Worm (Caenorhabditis elegans) whole organism, L1 larva: ENCODE measurements around the gene rnf-113.

Experiments
- C34B4.2 ChIP-seq: sonication (generic microtip); optimal IDR thresholded peaks from 2 replicates; lab custom pipeline; 2017; ENCODE audit warnings: mild to moderate bottlenecking, missing genetic modification characterization, missing compliant biosample characterization
- alr-1 ChIP-seq: fragments of 200-800 bp; sonication (Bioruptor generic); optimal IDR thresholded peaks from 2 replicates; lab custom pipeline; 2018; ENCODE audit warnings: borderline replicate concordance, mild to moderate bottlenecking, missing genetic modification characterization, missing compliant biosample characterization
- aly-2 ChIP-seq: fragments of 150-350 bp; optimal IDR thresholded peaks from 2 replicates; lab custom pipeline; 2014; ENCODE audit warnings: missing biosample characterization, missing genetic modification characterization
- dpl-1 ChIP-seq, 3 experiments: fragments of 150-350 bp in 2 of 3; sonication (generic microtip) in 1 of 3; optimal IDR thresholded peaks; 2 replicates each; lab custom pipeline; 2014 to 2017; ENCODE audit warnings: missing biosample characterization in 3 of 3, missing genetic modification characterization in 3 of 3, missing genetic modification reagents in 3 of 3
- egl-27 ChIP-seq, 2 experiments: fragments of 150-350 bp in 1 of 2; sonication (generic microtip); optimal IDR thresholded peaks; 3 replicates each; lab custom pipeline; 2017 to 2018; ENCODE audit warnings: missing biosample characterization in 2 of 2, missing genetic modification characterization in 2 of 2, missing genetic modification reagents in 2 of 2
- fkh-10 ChIP-seq: sonication (generic microtip); optimal IDR thresholded peaks from 2 replicates; lab custom pipeline; 2017; ENCODE audit warnings: missing biosample characterization, missing genetic modification reagents, missing genetic modification characterization
- nhr-11 ChIP-seq: fragments of 150-350 bp; optimal IDR thresholded peaks from 2 replicates; lab custom pipeline; 2014; ENCODE audit warnings: missing biosample characterization, missing genetic modification characterization
- nhr-84 ChIP-seq: sonication (generic microtip); optimal IDR thresholded peaks from 2 replicates; lab custom pipeline; 2017; ENCODE audit warnings: missing biosample characterization, missing genetic modification characterization
- nhr-85 ChIP-seq: sonication (generic microtip); peaks from one replicate; lab custom pipeline; 2016; ENCODE audit warnings: missing genetic modification characterization, inconsistent platforms, missing compliant biosample characterization
- skn-1 ChIP-seq: fragments of 150-350 bp; optimal IDR thresholded peaks from 2 replicates; lab custom pipeline; 2014; ENCODE audit warnings: missing biosample characterization, missing genetic modification characterization
- sup-37 ChIP-seq: fragments of 200-800 bp; sonication (Bioruptor generic); optimal IDR thresholded peaks from 2 replicates; lab custom pipeline; 2018; ENCODE audit warnings: mild to moderate bottlenecking, missing genetic modification characterization, missing compliant biosample characterization
- vab-15 ChIP-seq: sonication (generic microtip); optimal IDR thresholded peaks from 2 replicates; lab custom pipeline; 2017; ENCODE audit warnings: missing genotype, mild to moderate bottlenecking, missing genetic modification characterization, missing compliant biosample characterization
- xbp-1 ChIP-seq: sonication (generic microtip); optimal IDR thresholded peaks from 2 replicates; lab custom pipeline; 2016; ENCODE audit warnings: missing genetic modification characterization, missing compliant biosample characterization
- ztf-11 ChIP-seq, 2 experiments: sonication (generic microtip); optimal IDR thresholded peaks; 2 replicates each; lab custom pipeline; 2016 to 2017; ENCODE audit warnings: missing genetic modification characterization in 2 of 2, missing biosample characterization in 1 of 2, missing compliant biosample characterization in 1 of 2

DNA sequence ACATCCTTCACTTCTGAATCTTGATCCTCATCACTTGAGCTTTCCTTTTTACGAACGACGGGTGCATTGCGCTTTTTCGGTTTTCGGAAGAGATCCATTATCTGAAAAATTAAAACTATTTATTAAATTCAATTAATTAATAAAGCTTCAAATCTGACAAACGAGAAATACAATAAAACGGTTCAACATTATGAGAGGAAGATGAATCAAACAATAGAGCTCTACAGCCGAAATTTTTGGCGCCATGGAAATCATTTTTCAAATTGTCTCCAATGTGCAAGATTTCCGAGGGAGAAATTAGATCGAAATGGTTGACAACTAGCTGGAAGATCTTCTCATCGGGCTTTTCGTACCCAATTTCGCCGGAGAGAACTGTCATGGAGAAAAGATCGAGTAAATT lies at the start of gene rnf-113:
- no peak for TF ChIP-seq skn-1 (tag; lab: Kevin White, UChicago)
- TF ChIP-seq sup-37 (GFP tag; lab: Kevin White, UChicago), result no peak
- no peak for TF ChIP-seq egl-27 (tag; optimal IDR thresholded peaks at IDR 0.05; lab: Kevin White, UChicago)
- no peak for TF ChIP-seq vab-15 (tag; lab: Kevin White, UChicago)
- TF ChIP-seq nhr-84 (tag; lab: Kevin White, UChicago), result no peak
- no peak for TF ChIP-seq xbp-1 (tag; lab: Kevin White, UChicago)
- TF ChIP-seq nhr-11 (tag; lab: Kevin White, UChicago), result no peak
- no peak for TF ChIP-seq nhr-85
- no peak for TF ChIP-seq aly-2 (tag; lab: Kevin White, UChicago)
- no peak for TF ChIP-seq fkh-10 (GFP tag; lab: Kevin White, UChicago)
- TF ChIP-seq dpl-1 (GFP tag; optimal IDR thresholded peaks at IDR 0.05; lab: Kevin White, UChicago), result no peak
- no peak for TF ChIP-seq C34B4.2
- TF ChIP-seq ztf-11 (tag; optimal IDR thresholded peaks at IDR 0.05; lab: Kevin White, UChicago), result no peak
- TF ChIP-seq alr-1 (tag; lab: Kevin White, UChicago), result no peak
